Worm (Caenorhabditis elegans): Measurements from ENCODE around the gene C09E7.7.

Gene C09E7.7

ce11 chrIII:6587564-6587963, 36.5 kb upstream of the C09E7.7 start, which contains the start of gene ddo-3:
Gene ddo-3, plus strand, starts transcription at chrIII:6587864.
- TF ChIP-seq nhr-25 (tag; optimal IDR thresholded peaks at IDR 0.05) (no peak), unc-62 (GFP tag; optimal IDR thresholded peaks at IDR 0.05) (no peak), snpc-4 (tag; optimal IDR thresholded peaks at IDR 0.05) (no peak), lsy-2 (tag; optimal IDR thresholded peaks at IDR 0.05) (no peak), crh-2 (tag; optimal IDR thresholded peaks at IDR 0.05) (no peak), mdl-1 (tag; optimal IDR thresholded peaks at IDR 0.05) (no peak), ceh-82 (tag; optimal IDR thresholded peaks at IDR 0.05) (no peak), peb-1 (tag; optimal IDR thresholded peaks at IDR 0.05) (no peak)

- TF ChIP-seq fos-1 (tag; optimal IDR thresholded peaks at IDR 0.05) (no peak), nhr-129 (tag; optimal IDR thresholded peaks at IDR 0.05) (no peak), elt-1 (tag; optimal IDR thresholded peaks at IDR 0.05) (no peak), R02D3.7 (tag; optimal IDR thresholded peaks at IDR 0.05) (no peak), crh-2 (tag; optimal IDR thresholded peaks at IDR 0.05) (no peak), snpc-4 (tag; optimal IDR thresholded peaks at IDR 0.05) (no peak), egl-27 (tag; optimal IDR thresholded peaks at IDR 0.05) (no peak), unc-39 (tag; optimal IDR thresholded peaks at IDR 0.05) (no peak), nhr-10 (tag; optimal IDR thresholded peaks at IDR 0.05) (no peak), ZK546.5 (tag; optimal IDR thresholded peaks at IDR 0.05) (no peak), skn-1 (tag; optimal IDR thresholded peaks at IDR 0.05) (no peak), ztf-11 (tag; optimal IDR thresholded peaks at IDR 0.05) (no peak), blmp-1 (tag; optimal IDR thresholded peaks at IDR 0.05; ENCODE audit: insufficient read depth) (no peak), nhr-12 (tag; optimal IDR thresholded peaks at IDR 0.05) (no peak), nhr-25 (tag; optimal IDR thresholded peaks at IDR 0.05) (no peak), zag-1 (tag; optimal IDR thresholded peaks at IDR 0.05) (no peak), unc-55 (GFP tag; optimal IDR thresholded peaks at IDR 0.05) (no peak)
Measured at ce11 chrIII:6581585-6581984, 30.5 kb upstream of the C09E7.7 start, which contains the start of gene acr-21. Gene acr-21, plus strand, starts transcription at chrIII:6581885.

- no peak for TF ChIP-seq skn-1 (tag; optimal IDR thresholded peaks at IDR 0.05)
- TF ChIP-seq sma-3 (GFP tag; optimal IDR thresholded peaks at IDR 0.05), result no peak
- no peak for TF ChIP-seq nhr-11 (tag; optimal IDR thresholded peaks at IDR 0.05)
- no peak for TF ChIP-seq ztf-1 (GFP tag; conservative IDR thresholded peaks at IDR 0.05)
- no peak for TF ChIP-seq lsy-2 (tag; optimal IDR thresholded peaks at IDR 0.05)
- no peak for TF ChIP-seq mbf-1 (tag; optimal IDR thresholded peaks at IDR 0.05)
- TF ChIP-seq ztf-4 (tag; optimal IDR thresholded peaks at IDR 0.05), result no peak
- no peak for TF ChIP-seq Y55F3AM.14 (GFP tag; optimal IDR thresholded peaks at IDR 0.05)
Measured at ce11 chrIII:6579398-6579797, 28.4 kb upstream of the C09E7.7 start, which contains the start of gene F27B3.8. Gene F27B3.8, plus strand, starts transcription at chrIII:6579698.

ce11 chrIII:6578505-6578904, 27.5 kb upstream of the C09E7.7 start, which contains the start of gene F27B3.6:
Gene F27B3.6, minus strand, starts transcription at chrIII:6578605.
- TF ChIP-seq peb-1 (tag; optimal IDR thresholded peaks at IDR 0.05) (no peak), nhr-11 (tag; optimal IDR thresholded peaks at IDR 0.05) (no peak), fos-1 (tag; optimal IDR thresholded peaks at IDR 0.05) (no peak), nhr-21 (tag; optimal IDR thresholded peaks at IDR 0.05) (no peak), ceh-16 (tag; optimal IDR thresholded peaks at IDR 0.05) (no peak), nhr-77 (tag; optimal IDR thresholded peaks at IDR 0.05) (no peak), ZK546.5 (tag; optimal IDR thresholded peaks at IDR 0.05) (no peak), ama-1 (optimal IDR thresholded peaks at IDR 0.05) (no peak)

ce11 chrIII:6577159-6577558, 26.1 kb upstream of the C09E7.7 start:
- TF ChIP-seq R02D3.7 (tag; optimal IDR thresholded peaks at IDR 0.05) (no peak), lin-39 (tag; optimal IDR thresholded peaks at IDR 0.05) (no peak), crh-2 (tag; optimal IDR thresholded peaks at IDR 0.05) (no peak), unc-62 (GFP tag; optimal IDR thresholded peaks at IDR 0.05) (no peak)

ce11 chrIII:6558487-6558886, 7.4 kb upstream of the C09E7.7 start, which contains the start of gene C09E7.8:
Gene C09E7.8, minus strand, starts transcription at chrIII:6558587.
- no peak for TF ChIP-seq gmeb-1 (tag; optimal IDR thresholded peaks at IDR 0.05)
- TF ChIP-seq nhr-10 (tag; optimal IDR thresholded peaks at IDR 0.05), result no peak
- no peak for TF ChIP-seq snpc-4 (tag; optimal IDR thresholded peaks at IDR 0.05)
- no peak for TF ChIP-seq C34F6.9 (tag; optimal IDR thresholded peaks at IDR 0.05)
- TF ChIP-seq nhr-6 (tag; optimal IDR thresholded peaks at IDR 0.05), result no peak
- no peak for TF ChIP-seq unc-62 (GFP tag; optimal IDR thresholded peaks at IDR 0.05)
- TF ChIP-seq elt-1 (tag; optimal IDR thresholded peaks at IDR 0.05), result no peak
- TF ChIP-seq blmp-1 (tag; optimal IDR thresholded peaks at IDR 0.05; ENCODE audit: insufficient read depth), result no peak
- no peak for TF ChIP-seq ztf-11 (tag; optimal IDR thresholded peaks at IDR 0.05)
- no peak for TF ChIP-seq egl-27 (tag; optimal IDR thresholded peaks at IDR 0.05)
- no peak for TF ChIP-seq sem-4 (tag; optimal IDR thresholded peaks at IDR 0.05)
- no peak for TF ChIP-seq lsy-2 (tag; optimal IDR thresholded peaks at IDR 0.05)
- no peak for TF ChIP-seq aly-2 (tag; optimal IDR thresholded peaks at IDR 0.05)
- no peak for TF ChIP-seq ceh-16 (tag; optimal IDR thresholded peaks at IDR 0.05)
- TF ChIP-seq unc-39 (tag; optimal IDR thresholded peaks at IDR 0.05), result no peak
